Fruit fly (Drosophila melanogaster) whole organism, embryonic: ENCODE results near the gene Wdfy2.
A peak's percentile ranks its signal among the peaks of the same experiment; 100 is the strongest.

ENCODE experiments used
- CG10321 ChIP-seq: fragments of 200-800 bp; sonication (Bioruptor generic); IDR thresholded peaks from 2 replicates; pipeline ENCODE4 v1.3.6; 2022; ENCODE audit warnings: missing biosample characterization, missing genetic modification characterization
- CG10565 ChIP-seq: fragments of 200-800 bp; sonication (Bioruptor generic); optimal IDR thresholded peaks from 3 replicates; lab custom pipeline; 2016; ENCODE audit warnings: missing biosample characterization, mild to moderate bottlenecking, missing genetic modification characterization
- CG10979 ChIP-seq: fragments of 200-800 bp; sonication (Bioruptor generic); optimal IDR thresholded peaks from 2 replicates; lab custom pipeline; 2018; ENCODE audit warnings: missing biosample characterization, mild to moderate bottlenecking, missing genetic modification characterization, moderate library complexity
- CG11456 ChIP-seq: fragments of 200-800 bp; sonication (Bioruptor generic); IDR thresholded peaks from 3 replicates; pipeline ENCODE4 v1.3.6; 2022; ENCODE audit warnings: missing biosample characterization, missing genetic modification characterization
- CG11560 ChIP-seq: fragments of 200-800 bp; sonication (Bioruptor generic); IDR thresholded peaks from 3 replicates; pipeline ENCODE4 v1.3.6; 2022; ENCODE audit warnings: missing biosample characterization, missing genetic modification characterization
- CG13296 ChIP-seq: fragments of 200-800 bp; sonication (Bioruptor generic); optimal IDR thresholded peaks from 3 replicates; lab custom pipeline; 2018; ENCODE audit warnings: missing biosample characterization, mild to moderate bottlenecking, missing genetic modification characterization
- CG13624 ChIP-seq: fragments of 200-800 bp; sonication (Bioruptor generic); optimal IDR thresholded peaks from 2 replicates; lab custom pipeline; 2016; ENCODE audit warnings: missing biosample characterization, missing genetic modification characterization
- CG14014 ChIP-seq: fragments of 200-800 bp; sonication (Bioruptor generic); IDR thresholded peaks from 2 replicates; pipeline ENCODE4 v1.3.6; 2022; ENCODE audit warnings: missing biosample characterization, missing genetic modification characterization
- CG14441 ChIP-seq: fragments of 200-800 bp; sonication (Bioruptor generic); IDR thresholded peaks from 2 replicates; pipeline ENCODE4 v1.3.6; 2022; ENCODE audit warnings: missing biosample characterization, missing genetic modification characterization
- CG14710 ChIP-seq: fragments of 200-800 bp; sonication (Bioruptor generic); optimal IDR thresholded peaks from 3 replicates; lab custom pipeline; 2019; ENCODE audit warnings: missing biosample characterization, mild to moderate bottlenecking, missing genetic modification characterization, moderate library complexity
- CG15514 ChIP-seq: fragments of 200-800 bp; sonication (Bioruptor generic); optimal IDR thresholded peaks from 3 replicates; lab custom pipeline; 2017; ENCODE audit warnings: missing biosample characterization, missing genetic modification characterization, mild to moderate bottlenecking, moderate library complexity, missing genetic modification reagents
- CG15696 ChIP-seq: fragments of 200-800 bp; sonication (Bioruptor generic); optimal IDR thresholded peaks from 2 replicates; lab custom pipeline; 2019; ENCODE audit warnings: missing biosample characterization, mild to moderate bottlenecking, missing genetic modification characterization, moderate library complexity
- CG17186 ChIP-seq: fragments of 200-800 bp; sonication (Bioruptor generic); optimal IDR thresholded peaks from 3 replicates; lab custom pipeline; 2017; ENCODE audit warnings: missing biosample characterization, missing genetic modification reagents, missing genetic modification characterization
- CG17361 ChIP-seq: fragments of 200-800 bp; sonication (Bioruptor generic); IDR thresholded peaks from 3 replicates; pipeline ENCODE4 v1.3.6; 2022; ENCODE audit warnings: missing biosample characterization, missing genetic modification characterization
- CG18599 ChIP-seq: fragments of 200-800 bp; sonication (Bioruptor generic); optimal IDR thresholded peaks from 3 replicates; lab custom pipeline; 2017; ENCODE audit warnings: missing biosample characterization, missing genetic modification characterization, mild to moderate bottlenecking, moderate library complexity, missing genetic modification reagents
- CG32532 ChIP-seq: fragments of 200-800 bp; sonication (Bioruptor generic); IDR thresholded peaks from 2 replicates; pipeline ENCODE4 v1.3.6; 2022; ENCODE audit warnings: missing biosample characterization, missing genetic modification characterization
- CG4360 ChIP-seq: fragments of 200-800 bp; sonication (Bioruptor generic); IDR thresholded peaks from 2 replicates; pipeline ENCODE4 v1.3.6; 2022; ENCODE audit warnings: missing biosample characterization, missing genetic modification characterization
- CG43689 ChIP-seq: fragments of 200-800 bp; sonication (Bioruptor generic); IDR thresholded peaks from 2 replicates; pipeline ENCODE4 v1.3.6; 2022; ENCODE audit warnings: missing biosample characterization, missing genetic modification characterization
- CG4617 ChIP-seq: fragments of 200-800 bp; sonication (Bioruptor generic); optimal IDR thresholded peaks from 3 replicates; lab custom pipeline; 2016; ENCODE audit warnings: missing biosample characterization, missing genetic modification characterization, borderline replicate concordance
- CG5245 ChIP-seq: fragments of 200-800 bp; sonication (Bioruptor generic); optimal IDR thresholded peaks from 3 replicates; lab custom pipeline; 2016; ENCODE audit warnings: missing biosample characterization, missing genetic modification characterization
- CG7839 ChIP-seq: fragments of 200-800 bp; sonication (Bioruptor generic); optimal IDR thresholded peaks from 3 replicates; lab custom pipeline; 2018; ENCODE audit warnings: missing biosample characterization, mild to moderate bottlenecking, missing genetic modification characterization, moderate library complexity
- Dad ChIP-seq: fragments of 200-800 bp; sonication (Bioruptor generic); optimal IDR thresholded peaks from 3 replicates; lab custom pipeline; 2016; ENCODE audit warnings: missing biosample characterization, missing genetic modification characterization
- Dfd ChIP-seq, 2 experiments: fragments of >200 bp; optimal IDR thresholded peaks; 2 replicates each; lab custom pipeline; 2017; ENCODE audit warnings: missing biosample characterization in 2 of 2, missing genetic modification characterization in 2 of 2
- Drgx ChIP-seq: fragments of 200-800 bp; sonication (Bioruptor generic); IDR thresholded peaks from 2 replicates; pipeline ENCODE4 v1.3.6; 2022; ENCODE audit warnings: missing biosample characterization, missing genetic modification characterization
- HLH3B ChIP-seq: fragments of 200-800 bp; sonication (Bioruptor generic); IDR thresholded peaks from 2 replicates; pipeline ENCODE4 v1.3.6; 2022; ENCODE audit warnings: missing biosample characterization, missing genetic modification characterization
- HLH54F ChIP-seq: fragments of 200-800 bp; sonication (Bioruptor generic); optimal IDR thresholded peaks from 3 replicates; lab custom pipeline; 2016; ENCODE audit warnings: missing biosample characterization, missing genetic modification characterization
- MESR4 ChIP-seq: fragments of 200-800 bp; sonication (Bioruptor generic); optimal IDR thresholded peaks from 2 replicates; lab custom pipeline; 2018; ENCODE audit warnings: missing biosample characterization, mild to moderate bottlenecking, missing genetic modification characterization, moderate library complexity
- Nf-YA ChIP-seq: fragments of 200-800 bp; sonication (Bioruptor generic); IDR thresholded peaks from 2 replicates; pipeline ENCODE4 v1.3.6; 2022; ENCODE audit warnings: missing biosample characterization, missing genetic modification characterization
- Spps ChIP-seq: fragments of 200-800 bp; sonication (Bioruptor generic); optimal IDR thresholded peaks from 2 replicates; lab custom pipeline; 2018; ENCODE audit warnings: missing biosample characterization, mild to moderate bottlenecking, missing genetic modification characterization
- Vsx1 ChIP-seq: fragments of 200-800 bp; sonication (Bioruptor generic); optimal IDR thresholded peaks from 2 replicates; lab custom pipeline; 2017; ENCODE audit warnings: missing biosample characterization, mild to moderate bottlenecking, missing genetic modification characterization, missing genetic modification reagents
- abd-A ChIP-seq: fragments of 200-800 bp; sonication (Bioruptor generic); optimal IDR thresholded peaks from 3 replicates; lab custom pipeline; 2019; ENCODE audit warnings: missing biosample characterization, mild to moderate bottlenecking, missing genetic modification characterization, moderate library complexity
- ap ChIP-seq: fragments of 200-800 bp; sonication (Bioruptor generic); IDR thresholded peaks from 2 replicates; pipeline ENCODE4 v1.3.6; 2022; ENCODE audit warnings: missing biosample characterization, missing genetic modification characterization
- ara ChIP-seq: fragments of 200-800 bp; sonication (Bioruptor generic); IDR thresholded peaks from 2 replicates; pipeline ENCODE4 v1.3.6; 2022; ENCODE audit warnings: missing biosample characterization, missing genetic modification characterization
- cato ChIP-seq: fragments of 200-800 bp; sonication (Bioruptor generic); optimal IDR thresholded peaks from 2 replicates; lab custom pipeline; 2016; ENCODE audit warnings: missing biosample characterization, missing genetic modification characterization, borderline replicate concordance
- crol ChIP-seq: fragments of 200-800 bp; sonication (Bioruptor generic); IDR thresholded peaks from 2 replicates; pipeline ENCODE4 v1.3.6; 2022; ENCODE audit warnings: missing biosample characterization, missing genetic modification characterization
- dpn ChIP-seq, 2 experiments: fragments of 200-800 bp; sonication (Bioruptor generic); optimal IDR thresholded peaks; 3 replicates each; lab custom pipeline; 2016; ENCODE audit warnings: missing biosample characterization in 2 of 2, missing genetic modification characterization in 2 of 2
- dysf ChIP-seq: fragments of 200-800 bp; sonication (Bioruptor generic); IDR thresholded peaks from 3 replicates; pipeline ENCODE4 v1.3.6; 2022; ENCODE audit warnings: missing biosample characterization, missing genetic modification characterization
- eyg ChIP-seq: fragments of 200-800 bp; sonication (Bioruptor generic); optimal IDR thresholded peaks from 3 replicates; lab custom pipeline; 2016; ENCODE audit warnings: missing biosample characterization, missing genetic modification characterization
- ftz-f1 ChIP-seq: fragments of 200-800 bp; sonication (Bioruptor generic); optimal IDR thresholded peaks from 2 replicates; lab custom pipeline; 2016; ENCODE audit warnings: missing biosample characterization, missing genetic modification characterization
- grau ChIP-seq: fragments of 200-800 bp; optimal IDR thresholded peaks from 3 replicates; lab custom pipeline; 2019; ENCODE audit warnings: missing biosample characterization, mild to moderate bottlenecking, missing genetic modification characterization, moderate library complexity
- lbe ChIP-seq: fragments of 200-800 bp; sonication (Bioruptor generic); optimal IDR thresholded peaks from 2 replicates; lab custom pipeline; 2016; ENCODE audit warnings: missing biosample characterization, mild to moderate bottlenecking, missing genetic modification characterization
- mam ChIP-seq: fragments of 200-800 bp; sonication (Bioruptor generic); optimal IDR thresholded peaks from 3 replicates; lab custom pipeline; 2016; ENCODE audit warnings: missing biosample characterization, missing genetic modification characterization
- pan ChIP-seq, 4 experiments: fragments of >200 bp in 3 of 4; fragments of 200-800 bp in 1 of 4; sonication (Bioruptor generic) in 1 of 4; optimal IDR thresholded peaks in 3 of 4; IDR thresholded peaks in 1 of 4; 2 replicates each; pipeline versions ENCODE4 v1.3.6 to Lab custom; 2017 to 2022; ENCODE audit warnings: missing biosample characterization in 2 of 4, missing genetic modification characterization in 2 of 4, mixed read lengths in 1 of 4
- pho ChIP-seq: fragments of 200-800 bp; sonication (Bioruptor generic); optimal IDR thresholded peaks from 2 replicates; lab custom pipeline; 2016; ENCODE audit warnings: missing biosample characterization, missing genetic modification characterization
- ro ChIP-seq: fragments of 200-800 bp; sonication (Bioruptor generic); IDR thresholded peaks from 2 replicates; pipeline ENCODE4 v1.3.6; 2022; ENCODE audit warnings: missing biosample characterization, missing genetic modification characterization
- sc ChIP-seq, 3 experiments: fragments of >200 bp in 2 of 3; fragments of 200-800 bp in 1 of 3; sonication (Bioruptor generic) in 1 of 3; optimal IDR thresholded peaks; 2 replicates in 2 of 3; 3 replicates in 1 of 3; lab custom pipeline; 2017; ENCODE audit warnings: mild to moderate bottlenecking in 1 of 3, missing biosample characterization in 1 of 3, missing genetic modification characterization in 1 of 3, missing genetic modification reagents in 1 of 3
- schlank ChIP-seq: fragments of 200-800 bp; sonication (Bioruptor generic); optimal IDR thresholded peaks from 2 replicates; lab custom pipeline; 2018; ENCODE audit warnings: missing biosample characterization, mild to moderate bottlenecking, missing genetic modification characterization
- sim ChIP-seq: fragments of 200-800 bp; sonication (Bioruptor generic); IDR thresholded peaks from 2 replicates; pipeline ENCODE4 v1.3.6; 2022; ENCODE audit warnings: missing biosample characterization, missing genetic modification characterization
- sna ChIP-seq: fragments of 200-800 bp; sonication (Bioruptor generic); IDR thresholded peaks from 2 replicates; pipeline ENCODE4 v1.3.6; 2022; ENCODE audit warnings: missing biosample characterization, missing genetic modification characterization; ENCODE audit not compliant: partially characterized antibody
- zfh1 ChIP-seq: fragments of 200-800 bp; sonication (Bioruptor generic); IDR thresholded peaks from 3 replicates; pipeline ENCODE4 v1.3.6; 2022; ENCODE audit warnings: missing biosample characterization, missing genetic modification characterization

Wdfy2 gene

dm6 chr2L:10468388-10468787, 45.3 kb downstream of the Wdfy2 start (continued):
- TF ChIP-seq Drgx (GFP tag; lab: Robert Waterston, UW): peak; percentile 80
- TF ChIP-seq sc (optimal IDR thresholded peaks at IDR 0.05; lab: Kevin White, UChicago): no peak
- TF ChIP-seq sc (GFP tag; optimal IDR thresholded peaks at IDR 0.05; lab: Kevin White, UChicago): peak; percentile 33
- TF ChIP-seq Vsx1 (GFP tag; lab: Kevin White, UChicago): peak; percentile 13
- TF ChIP-seq CG17186 (GFP tag; lab: Kevin White, UChicago): no peak
- TF ChIP-seq ara: peak; percentile 66; the same call in 1 of the 2 replicates
- no peak for TF ChIP-seq Spps (tag; lab: Kevin White, UChicago)
- peak; percentile 82 for TF ChIP-seq CG32532
- no peak for TF ChIP-seq CG15696 (tag; lab: Kevin White, UChicago)
- peak; percentile 10 for TF ChIP-seq CG13624 (GFP tag; lab: Kevin White, UChicago)
- no peak for TF ChIP-seq sna (GFP tag; lab: Robert Waterston, UW)
- peak; percentile 39 for TF ChIP-seq mam (GFP tag; lab: Kevin White, UChicago)
- no peak for TF ChIP-seq CG11560 (tag; lab: Robert Waterston, UW)
- peak; percentile 18 to 71 for TF ChIP-seq dpn (GFP tag; optimal IDR thresholded peaks at IDR 0.05; lab: Kevin White, UChicago)
- TF ChIP-seq HLH54F (GFP tag; lab: Kevin White, UChicago): peak; percentile 24
- TF ChIP-seq CG13296 (GFP tag; lab: Kevin White, UChicago): peak; percentile 52
- peak; percentile 58; the same call in 1 of the 2 replicates for TF ChIP-seq CG14014
- peak; percentile 44 for TF ChIP-seq CG5245 (GFP tag; lab: Kevin White, UChicago)
- peak; percentile 7 for TF ChIP-seq CG14710 (tag; lab: Kevin White, UChicago)
- TF ChIP-seq pho: peak; percentile 6
- TF ChIP-seq lbe: no peak
- TF ChIP-seq eyg (GFP tag; lab: Kevin White, UChicago): no peak
- TF ChIP-seq CG4617 (GFP tag; lab: Kevin White, UChicago): no peak
- peak; percentile 47 for TF ChIP-seq CG18599 (GFP tag; lab: Kevin White, UChicago)
- TF ChIP-seq HLH3B (GFP tag; lab: Robert Waterston, UW): peak; percentile 75
- no peak for TF ChIP-seq CG4360
- TF ChIP-seq sim (GFP tag; lab: Robert Waterston, UW): no peak
- no peak for TF ChIP-seq cato (GFP tag; lab: Kevin White, UChicago)
- peak; percentile 36; the same call in 1 of the 3 replicates for TF ChIP-seq CG17361 (GFP tag; lab: Robert Waterston, UW)
- TF ChIP-seq MESR4 (GFP tag; lab: Kevin White, UChicago): no peak
- TF ChIP-seq pan (optimal IDR thresholded peaks at IDR 0.05; lab: Kevin White, UChicago): no peak
- TF ChIP-seq pan (GFP tag; optimal IDR thresholded peaks at IDR 0.05 in 1 of 2, IDR thresholded peaks at IDR 0.05 in 1 of 2): peak in 1 of 2 experiments; percentile 71
- no peak for TF ChIP-seq ro (GFP tag; lab: Robert Waterston, UW)
- TF ChIP-seq CG7839 (tag; lab: Kevin White, UChicago): peak; percentile 68
- peak; percentile 44 for TF ChIP-seq CG10979 (tag; lab: Kevin White, UChicago)
- peak; percentile 73 for TF ChIP-seq CG14441 (GFP tag; lab: Robert Waterston, UW)
- no peak for TF ChIP-seq CG10565 (GFP tag; lab: Kevin White, UChicago)
- peak; percentile 37 for TF ChIP-seq Dad (GFP tag; lab: Kevin White, UChicago)
- peak; percentile 60 for TF ChIP-seq CG15514 (GFP tag; lab: Kevin White, UChicago)
- peak; percentile 26 for TF ChIP-seq schlank (tag; lab: Kevin White, UChicago)
- TF ChIP-seq crol: no peak

dm6 chr2L:10468978-10469377, 45.9 kb downstream of the Wdfy2 start:
- TF ChIP-seq crol: peak; percentile 65; the same call in 1 of the 2 replicates
- TF ChIP-seq abd-A (tag; lab: Kevin White, UChicago): peak; percentile 13
- TF ChIP-seq CG11456 (GFP tag; lab: Robert Waterston, UW): no peak
- no peak for TF ChIP-seq grau (tag; lab: Kevin White, UChicago)
- no peak for TF ChIP-seq CG10321 (GFP tag; lab: Robert Waterston, UW)
- no peak for TF ChIP-seq Nf-YA (GFP tag; lab: Robert Waterston, UW)
- no peak for TF ChIP-seq CG4617 (GFP tag; lab: Kevin White, UChicago)
- TF ChIP-seq CG43689: no peak
- no peak for TF ChIP-seq dysf (GFP tag; lab: Robert Waterston, UW)
- no peak for TF ChIP-seq ap (GFP tag; lab: Robert Waterston, UW)
- no peak for TF ChIP-seq Dfd (GFP tag; optimal IDR thresholded peaks at IDR 0.05; lab: Kevin White, UChicago)
- peak; percentile 69 for TF ChIP-seq ftz-f1 (GFP tag; lab: Kevin White, UChicago)
- TF ChIP-seq zfh1: 0 out of 3 replicates have a peak, but pooled peaks have one; percentile 18
